Worm (Caenorhabditis elegans): Measurements from ENCODE around the gene M01H9.3.

DNA sequence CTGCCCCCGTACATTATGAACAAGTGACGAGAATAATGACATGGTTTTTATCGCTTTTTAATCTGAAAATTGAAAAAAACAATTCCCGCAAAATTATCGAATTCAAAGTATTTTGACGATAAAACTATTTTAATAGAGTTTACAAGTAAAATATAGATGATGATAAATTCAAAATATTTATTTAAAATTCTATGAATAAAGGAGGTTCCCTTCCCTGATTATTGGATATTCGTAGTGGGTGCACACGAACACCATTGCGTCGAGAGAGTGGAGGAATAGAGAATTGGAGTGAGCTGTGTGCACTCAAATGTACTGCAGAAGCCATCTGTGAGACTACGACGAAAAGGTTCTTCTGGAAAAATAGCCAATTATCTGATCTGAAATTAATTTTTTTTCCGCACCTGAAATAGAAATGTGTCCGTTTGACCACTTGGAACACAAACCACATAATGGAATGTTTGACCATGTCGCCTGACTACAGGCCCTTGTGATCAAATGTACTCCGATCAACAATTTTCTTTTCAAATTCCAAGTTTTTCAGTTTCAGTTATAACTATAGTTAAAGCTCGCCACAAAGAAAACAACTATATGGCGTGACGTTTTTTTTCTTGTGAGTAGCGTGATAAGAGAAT lies 34.5 kb upstream of the M01H9.3 start, which contains the start of the genes rfth-1 and ZK180.8:
- TF ChIP-seq ama-1 (optimal IDR thresholded peaks at IDR 0.05) (no peak), blmp-1 (tag; optimal IDR thresholded peaks at IDR 0.05; ENCODE audit: insufficient read depth) (no peak), lin-13 (GFP tag; optimal IDR thresholded peaks at IDR 0.05) (no peak), unc-62 (GFP tag; optimal IDR thresholded peaks at IDR 0.05) (no peak), lin-39 (tag; optimal IDR thresholded peaks at IDR 0.05) (no peak), peb-1 (tag; optimal IDR thresholded peaks at IDR 0.05) (no peak), nhr-6 (tag; optimal IDR thresholded peaks at IDR 0.05) (no peak), nhr-77 (tag; optimal IDR thresholded peaks at IDR 0.05) (no peak), ZK546.5 (tag; optimal IDR thresholded peaks at IDR 0.05) (no peak)

All from whole organism, L2 larva.